Worm (Caenorhabditis elegans): Measurements from ENCODE around the gene C42D8.1.

DNA sequence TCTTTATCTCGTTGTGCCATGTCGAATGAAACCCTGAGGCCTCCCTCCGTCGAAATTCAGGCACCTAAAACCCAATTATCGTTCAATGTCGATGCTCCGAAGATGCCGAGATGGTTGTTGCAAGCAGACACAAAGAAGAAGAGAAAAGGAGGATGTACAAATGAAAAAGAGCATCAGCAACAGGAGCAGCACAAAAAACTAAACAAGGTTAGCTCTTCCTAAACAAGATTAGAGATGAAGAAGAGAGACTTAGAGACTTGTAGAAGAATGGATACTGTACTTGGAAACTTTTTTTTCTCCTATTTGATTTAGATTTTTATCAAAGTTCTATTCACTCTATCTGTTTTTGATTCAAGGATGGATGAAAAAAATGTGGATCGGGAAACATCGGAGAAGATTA lies 8.3 kb downstream of the C42D8.1 start:
- no peak for TF ChIP-seq sea-1 (GFP tag; conservative IDR thresholded peaks at IDR 0.05)
- no peak for TF ChIP-seq hmbx-1 (tag; optimal IDR thresholded peaks at IDR 0.05)
- no peak for TF ChIP-seq hnd-1 (tag; optimal IDR thresholded peaks at IDR 0.05)
- no peak for TF ChIP-seq tra-4 (tag; optimal IDR thresholded peaks at IDR 0.05)
- no peak for TF ChIP-seq F13C5.2 (tag; optimal IDR thresholded peaks at IDR 0.05)
- no peak for TF ChIP-seq tbx-11 (GFP tag; IDR thresholded peaks at IDR 0.05)
- TF ChIP-seq ceh-13 (GFP tag; optimal IDR thresholded peaks at IDR 0.05) = no peak
- TF ChIP-seq ama-1 (optimal IDR thresholded peaks at IDR 0.05) = no peak
- TF ChIP-seq hmg-4 (GFP tag; optimal IDR thresholded peaks at IDR 0.05) = no peak
